Fruit fly (Drosophila melanogaster) S2 (cell line): ENCODE results near the gene Irbp18.

Source experiments
- CG8478 ChIP-seq: fragments of >200 bp; optimal IDR thresholded peaks from 2 replicates; lab custom pipeline; 2018
- CTCF ChIP-seq, 2 experiments: fragments of >200 bp; optimal IDR thresholded peaks; 2 replicates each; lab custom pipeline; 2018

- TF ChIP-seq CTCF (optimal IDR thresholded peaks at IDR 0.05; lab: Kevin White, UChicago) = no peak
- no peak for TF ChIP-seq CG8478
Measured at dm6 chr3L:11061200-11061599, 36.8 kb downstream of the Irbp18 start, which contains the start of the genes CG6321 and Blos2.
